Fruit fly (Drosophila melanogaster): ENCODE results near the gene dgrn.

The dgrn gene

DNA sequence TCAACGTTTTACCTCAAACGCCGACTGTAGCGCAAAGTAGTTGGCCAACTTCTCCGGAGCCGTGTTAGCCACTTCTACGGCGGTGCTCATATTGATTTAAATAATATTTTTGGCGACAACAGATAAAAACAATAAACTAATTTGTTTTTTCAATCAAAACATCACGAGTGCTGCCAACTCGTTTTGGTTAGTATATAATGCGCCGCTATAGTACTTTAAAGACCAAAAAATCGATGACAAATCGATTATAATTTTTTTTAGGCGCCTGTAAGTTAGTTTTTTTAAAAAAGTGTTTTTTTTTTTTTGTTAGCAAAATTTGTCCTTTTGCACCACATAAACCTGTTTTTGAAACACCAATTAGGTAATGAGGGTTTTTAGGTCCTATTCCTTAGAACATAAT is 3.2 kb upstream of the dgrn start, which contains the start of gene Hpr1:
Gene Hpr1, minus strand, starts transcription at position 198 of the 400 bp plus-strand sequence.
- TF ChIP-seq CG8478 (optimal IDR thresholded peaks at IDR 0.05) (no peak), psq (optimal IDR thresholded peaks at IDR 0.05) (no peak), pan (optimal IDR thresholded peaks at IDR 0.05) (no peak), EcR (GFP tag; optimal IDR thresholded peaks at IDR 0.05) (no peak), Dll (optimal IDR thresholded peaks at IDR 0.05) (no peak), usp (GFP tag; optimal IDR thresholded peaks at IDR 0.05) (no peak)

DNA sequence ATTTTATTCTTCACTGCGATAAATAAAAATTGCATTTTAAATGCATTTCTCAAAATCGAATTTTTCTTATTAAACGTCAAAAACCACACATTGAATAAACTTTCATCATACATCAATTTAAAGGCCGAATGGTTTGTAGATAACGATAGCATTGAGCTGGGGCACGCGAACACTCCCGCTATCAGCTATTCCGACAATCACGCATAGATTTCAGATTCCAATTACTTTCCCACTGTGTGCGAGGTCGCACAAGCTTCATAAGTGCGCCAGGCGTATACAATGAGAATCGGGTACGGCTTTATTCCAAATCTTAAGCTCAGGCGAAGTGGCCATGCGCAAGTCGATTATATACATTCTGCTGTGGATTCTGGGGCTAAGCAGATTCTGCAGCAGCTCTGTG is 2.7 kb upstream of the dgrn start, which contains the start of gene CG46303:
Gene CG46303, plus strand, starts transcription at position 223 of the 400 bp plus-strand sequence.
- TF ChIP-seq pan (optimal IDR thresholded peaks at IDR 0.05) (no peak), CG8478 (optimal IDR thresholded peaks at IDR 0.05) (no peak), psq (optimal IDR thresholded peaks at IDR 0.05) (no peak), usp (GFP tag; optimal IDR thresholded peaks at IDR 0.05) (no peak), Dll (optimal IDR thresholded peaks at IDR 0.05) (no peak), EcR (GFP tag; optimal IDR thresholded peaks at IDR 0.05) (no peak)

DNA sequence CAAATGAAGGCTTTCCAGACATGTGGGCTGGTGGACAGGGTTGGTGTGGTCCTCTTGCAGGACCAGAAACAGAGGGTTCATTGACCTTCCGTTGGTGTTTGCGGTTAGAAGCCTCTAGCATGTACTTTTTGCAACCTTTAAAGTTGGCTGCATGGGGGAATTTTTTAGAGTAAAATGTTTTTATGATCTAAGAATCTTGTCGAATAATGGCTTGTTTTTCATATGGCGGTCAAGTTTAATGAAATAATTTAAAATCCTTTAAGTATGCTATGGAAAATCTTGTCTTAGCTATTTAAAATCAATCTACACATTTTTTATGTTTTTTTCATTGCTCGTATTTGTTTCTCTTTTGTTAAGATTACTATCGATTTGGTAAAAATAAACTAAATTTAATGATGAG is 5.3 kb downstream of the dgrn start, which contains the start of gene glob3:
Gene glob3, plus strand, starts transcription at position 301 of the 400 bp plus-strand sequence.
- TF ChIP-seq pan (optimal IDR thresholded peaks at IDR 0.05) (no peak), CG8478 (optimal IDR thresholded peaks at IDR 0.05) (no peak), usp (GFP tag; optimal IDR thresholded peaks at IDR 0.05) (no peak), EcR (GFP tag; optimal IDR thresholded peaks at IDR 0.05) (no peak), psq (optimal IDR thresholded peaks at IDR 0.05) (no peak), Dll (optimal IDR thresholded peaks at IDR 0.05) (no peak)

DNA sequence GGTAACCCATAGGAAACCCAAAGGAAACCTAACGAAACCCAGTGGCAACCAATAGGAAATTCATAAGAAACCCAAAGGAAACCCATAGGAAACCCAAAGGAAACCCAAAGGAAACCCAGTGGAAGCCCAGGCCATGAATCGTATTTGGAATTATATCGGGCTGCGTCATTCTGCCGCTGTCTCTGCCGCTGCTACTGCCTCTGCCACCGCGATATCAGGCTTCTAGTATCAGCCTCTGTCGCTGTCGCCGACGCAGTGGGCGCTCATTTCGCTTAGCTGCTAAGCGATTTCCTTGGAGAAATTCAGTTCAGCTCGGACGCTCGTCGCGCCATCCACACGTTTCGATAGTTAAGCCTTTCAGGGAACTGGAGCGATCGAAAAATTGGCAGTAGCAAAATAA is 6.9 kb downstream of the dgrn start, which contains the start of gene CG1208:
Gene CG1208, plus strand, starts transcription at position 301 of the 400 bp plus-strand sequence.
- TF ChIP-seq CG8478 (optimal IDR thresholded peaks at IDR 0.05) = no peak
- TF ChIP-seq psq (optimal IDR thresholded peaks at IDR 0.05) = no peak
- no peak for TF ChIP-seq usp (GFP tag; optimal IDR thresholded peaks at IDR 0.05)
- TF ChIP-seq Dll (optimal IDR thresholded peaks at IDR 0.05) = no peak
- TF ChIP-seq pan (optimal IDR thresholded peaks at IDR 0.05) = no peak
- no peak for TF ChIP-seq EcR (GFP tag; optimal IDR thresholded peaks at IDR 0.05)

DNA sequence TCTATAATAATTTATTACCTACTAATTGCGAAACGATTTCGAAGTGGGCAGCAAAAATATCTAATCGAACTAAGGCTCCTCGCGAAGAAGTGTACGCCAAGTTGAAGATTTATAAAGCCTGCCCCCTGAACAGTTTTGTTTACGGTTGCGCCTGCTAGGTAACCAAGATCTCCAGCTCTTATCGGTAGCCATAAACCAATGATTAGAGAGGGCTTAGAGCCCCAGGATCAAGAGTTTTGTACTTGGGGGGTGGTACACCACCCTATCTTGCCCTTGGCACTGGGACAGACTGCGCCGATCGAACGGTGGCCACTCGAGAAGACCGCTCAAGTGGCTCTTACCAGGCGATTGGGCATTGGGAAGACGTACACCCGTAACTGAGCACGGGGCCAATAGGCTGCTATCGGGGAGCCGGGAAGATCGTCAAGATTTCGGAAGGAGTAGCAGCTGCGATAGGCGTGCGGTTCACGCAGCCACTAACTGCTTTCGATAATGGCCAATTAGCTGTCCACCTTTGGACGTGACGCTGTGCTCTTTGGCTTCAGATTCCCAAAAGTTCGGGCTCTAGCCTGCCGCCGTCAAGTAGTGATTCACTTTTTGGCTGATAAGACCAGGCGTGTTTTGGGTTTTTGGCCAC is 8.0 kb downstream of the dgrn start:
- TF ChIP-seq EcR (GFP tag; optimal IDR thresholded peaks at IDR 0.05) (no peak), pan (optimal IDR thresholded peaks at IDR 0.05) (no peak), psq (optimal IDR thresholded peaks at IDR 0.05) (no peak), CG8478 (optimal IDR thresholded peaks at IDR 0.05) (no peak), usp (GFP tag; optimal IDR thresholded peaks at IDR 0.05) (no peak), Dll (optimal IDR thresholded peaks at IDR 0.05) (no peak)

DNA sequence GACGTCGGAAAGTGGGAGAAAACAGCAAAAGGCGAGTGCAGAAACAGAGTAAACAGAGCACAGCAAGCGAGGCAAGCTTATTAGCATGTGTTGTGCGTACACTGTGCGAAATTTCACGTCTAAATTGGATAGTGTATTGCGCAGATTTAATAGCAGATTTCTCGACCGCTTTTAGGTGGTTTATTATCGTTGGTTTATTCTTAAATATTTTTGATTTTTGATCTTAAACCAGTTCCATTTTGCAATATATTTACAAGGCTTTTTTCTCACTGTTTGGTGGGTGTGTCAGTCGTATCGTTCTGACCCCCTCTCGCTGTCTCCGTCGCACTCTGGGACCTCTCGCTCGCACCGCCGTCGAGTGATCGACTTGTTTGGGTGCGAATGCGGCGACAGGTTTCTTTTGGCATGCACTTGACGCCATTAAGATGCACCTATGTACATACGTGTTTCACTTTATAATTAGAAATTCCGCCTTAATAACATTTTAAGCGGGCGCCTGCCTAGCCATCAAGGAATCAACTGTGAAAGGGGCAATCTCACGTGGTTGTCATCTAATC is 9.6 kb downstream of the dgrn start:
- TF ChIP-seq psq (optimal IDR thresholded peaks at IDR 0.05) = no peak
- no peak for TF ChIP-seq Dll (optimal IDR thresholded peaks at IDR 0.05)
- no peak for TF ChIP-seq usp (GFP tag; optimal IDR thresholded peaks at IDR 0.05)
- no peak for TF ChIP-seq EcR (GFP tag; optimal IDR thresholded peaks at IDR 0.05)
- TF ChIP-seq CG8478 (optimal IDR thresholded peaks at IDR 0.05) = no peak
- TF ChIP-seq pan (optimal IDR thresholded peaks at IDR 0.05) = no peak

DNA sequence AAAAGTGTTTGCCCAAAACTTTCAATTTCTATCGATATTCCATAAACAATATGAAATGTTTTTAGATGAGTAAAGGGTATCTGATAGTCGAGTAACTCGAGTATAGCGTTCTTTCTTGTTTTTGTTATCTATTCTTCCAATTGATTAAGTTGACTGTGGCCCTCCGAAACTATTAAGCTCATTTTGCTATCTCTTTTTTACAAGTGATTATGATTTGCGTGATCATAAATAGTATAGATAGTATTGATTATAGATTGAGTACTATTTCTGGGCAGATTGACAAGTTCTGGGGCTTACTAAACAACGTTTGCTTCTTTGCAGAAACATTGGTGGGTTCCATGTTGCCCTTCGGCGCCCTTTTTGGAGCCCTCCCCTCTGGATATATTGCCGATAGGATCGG is 12.1 kb downstream of the dgrn start:
- TF ChIP-seq Dll (optimal IDR thresholded peaks at IDR 0.05) = no peak

DNA sequence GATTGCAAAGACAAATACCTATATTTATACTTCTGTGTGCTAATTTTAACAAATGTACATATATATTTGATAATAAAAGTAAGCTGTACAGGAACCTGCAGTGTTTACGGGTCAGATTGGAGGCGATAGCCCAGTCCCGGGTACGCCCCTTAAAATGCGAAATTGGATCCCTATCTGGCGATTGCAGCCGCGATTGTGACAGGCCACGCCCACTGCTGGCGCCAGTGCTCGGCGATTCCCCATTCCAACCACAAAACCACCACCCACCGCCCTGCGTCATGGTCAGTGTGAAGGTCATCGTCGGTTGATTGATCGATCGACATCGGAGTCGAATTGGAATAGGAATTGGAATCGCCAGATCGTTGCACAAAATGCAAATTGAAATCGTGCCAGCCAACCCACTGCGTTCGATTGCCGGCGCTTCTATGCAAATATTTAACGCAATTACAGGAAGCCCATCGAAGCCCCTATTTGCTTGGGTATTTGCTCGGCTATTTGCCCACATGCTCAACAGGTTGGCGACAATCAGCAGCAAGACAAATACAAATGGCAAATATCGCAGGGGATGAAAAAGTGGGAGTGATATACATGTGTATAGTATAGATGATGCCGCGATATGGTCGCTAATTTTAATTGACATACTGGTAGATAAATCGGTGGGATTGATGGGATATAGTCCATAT is 14.4 kb downstream of the dgrn start:
- TF ChIP-seq Dll (optimal IDR thresholded peaks at IDR 0.05) = no peak
- no peak for TF ChIP-seq usp (GFP tag; optimal IDR thresholded peaks at IDR 0.05)
- TF ChIP-seq EcR (GFP tag; optimal IDR thresholded peaks at IDR 0.05) = no peak
- TF ChIP-seq pan (optimal IDR thresholded peaks at IDR 0.05) = no peak
- no peak for TF ChIP-seq CG8478 (optimal IDR thresholded peaks at IDR 0.05)
- no peak for TF ChIP-seq psq (optimal IDR thresholded peaks at IDR 0.05)

DNA sequence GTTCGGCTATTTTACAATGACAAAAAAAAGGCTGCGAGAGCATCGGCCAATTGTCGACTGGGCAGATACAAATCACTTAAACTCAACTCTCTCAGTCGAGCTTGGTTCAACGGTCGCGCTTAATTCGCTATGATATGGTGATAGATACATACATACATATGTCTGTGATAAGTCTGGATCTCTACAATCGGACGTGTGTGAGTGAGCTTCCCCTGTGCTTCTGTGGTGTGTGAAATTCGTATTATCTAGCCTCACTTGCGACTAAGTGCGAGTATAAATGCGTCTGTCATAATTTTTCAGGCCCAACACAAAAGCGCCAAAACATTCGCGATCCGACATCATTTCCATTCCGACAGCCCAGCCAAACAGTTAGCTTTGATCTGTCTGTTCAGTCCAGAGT is 16.5 kb downstream of the dgrn start, which contains the start of gene CG1213:
Gene CG1213, plus strand, starts transcription at position 301 of the 400 bp plus-strand sequence.
- TF ChIP-seq usp (GFP tag; optimal IDR thresholded peaks at IDR 0.05) = no peak
- TF ChIP-seq Dll (optimal IDR thresholded peaks at IDR 0.05) = no peak
- TF ChIP-seq CG8478 (optimal IDR thresholded peaks at IDR 0.05) = no peak
- no peak for TF ChIP-seq pan (optimal IDR thresholded peaks at IDR 0.05)
- TF ChIP-seq EcR (GFP tag; optimal IDR thresholded peaks at IDR 0.05) = no peak
- no peak for TF ChIP-seq psq (optimal IDR thresholded peaks at IDR 0.05)

DNA sequence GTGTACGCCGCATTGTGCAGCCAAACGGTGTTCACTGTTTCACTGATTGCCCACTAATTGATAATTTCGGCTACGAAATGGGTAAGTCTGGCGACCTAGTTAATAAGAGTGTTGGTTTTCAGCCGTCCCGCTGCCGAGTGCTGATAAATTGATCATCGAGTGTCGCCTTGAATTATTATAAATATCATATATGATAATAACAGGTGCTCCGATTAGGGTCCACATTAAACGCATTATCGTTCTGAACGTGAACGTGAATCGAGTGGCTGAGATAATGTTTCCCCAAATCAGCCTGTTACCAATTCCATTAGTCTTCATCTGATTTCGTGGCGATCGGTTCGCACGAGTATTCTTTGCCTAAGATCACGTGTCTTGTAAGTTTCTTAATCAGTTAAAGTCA is 16.9 kb downstream of the dgrn start:
- TF ChIP-seq usp (GFP tag; optimal IDR thresholded peaks at IDR 0.05) (no peak), Dll (optimal IDR thresholded peaks at IDR 0.05) (no peak), pan (optimal IDR thresholded peaks at IDR 0.05) (no peak), CG8478 (optimal IDR thresholded peaks at IDR 0.05) (no peak), psq (optimal IDR thresholded peaks at IDR 0.05) (no peak)

DNA sequence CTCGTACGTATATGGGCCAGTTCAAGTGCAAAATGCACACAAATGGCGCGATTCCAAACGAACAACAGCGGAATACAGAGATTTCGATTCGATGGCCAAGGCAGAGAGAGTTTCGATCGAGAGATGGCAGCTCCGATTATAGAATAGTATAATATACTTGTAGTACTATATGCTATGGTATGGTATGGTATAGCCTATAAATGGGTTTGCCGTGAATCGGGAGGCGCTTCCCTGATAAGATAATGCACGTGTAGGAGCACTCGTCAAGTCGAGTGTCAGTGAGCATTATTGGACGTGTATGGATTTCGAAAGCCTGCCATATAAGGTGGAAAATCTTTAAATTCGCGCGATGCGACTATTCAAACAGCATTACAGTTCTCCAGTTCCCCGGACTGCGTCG is 19.1 kb downstream of the dgrn start:
- TF ChIP-seq pan (optimal IDR thresholded peaks at IDR 0.05) (no peak), psq (optimal IDR thresholded peaks at IDR 0.05) (no peak), usp (GFP tag; optimal IDR thresholded peaks at IDR 0.05) (no peak), CG8478 (optimal IDR thresholded peaks at IDR 0.05) (no peak), Dll (optimal IDR thresholded peaks at IDR 0.05) (no peak), EcR (GFP tag; optimal IDR thresholded peaks at IDR 0.05) (no peak)
